Fruit fly (Drosophila melanogaster): Measurements from ENCODE around the gene IntS12.

DNA sequence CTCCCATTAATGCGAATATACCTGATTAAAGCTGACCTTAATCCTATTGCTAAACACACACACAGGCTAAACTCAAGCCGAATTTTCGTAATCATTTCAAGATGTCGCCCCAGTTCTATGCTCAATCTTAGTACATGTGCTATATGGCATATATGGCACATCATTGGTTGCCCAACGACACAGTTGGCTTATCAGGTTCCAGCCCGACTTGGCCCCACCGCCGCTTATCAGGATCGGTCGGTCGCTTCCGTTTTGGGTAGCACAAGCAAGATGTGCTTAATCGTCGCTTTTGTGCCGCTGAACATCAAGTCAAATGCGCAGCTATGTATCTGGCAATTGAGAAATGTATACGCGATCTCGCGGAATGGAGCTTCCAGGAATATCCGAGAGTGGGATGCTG is 7.9 kb downstream of the IntS12 start:
- TF ChIP-seq CG8478 (optimal IDR thresholded peaks at IDR 0.05) (no peak), CTCF (optimal IDR thresholded peaks at IDR 0.05) (no peak)

Measured in S2 (cell line).